Worm (Caenorhabditis elegans) whole organism, young adult: ENCODE results near the gene srh-243.

Source experiments
- ZK185.1 ChIP-seq: sonication (generic microtip); optimal IDR thresholded peaks from 2 replicates; lab custom pipeline; 2016; ENCODE audit warnings: mild to moderate bottlenecking, missing genetic modification characterization, missing compliant biosample characterization; ENCODE audit not compliant: poor library complexity, severe bottlenecking
- xnd-1 ChIP-seq: sonication (generic microtip); optimal IDR thresholded peaks from 2 replicates; lab custom pipeline; 2016; ENCODE audit warnings: missing genotype, missing genetic modification reagents, missing genetic modification characterization, missing compliant biosample characterization

DNA sequence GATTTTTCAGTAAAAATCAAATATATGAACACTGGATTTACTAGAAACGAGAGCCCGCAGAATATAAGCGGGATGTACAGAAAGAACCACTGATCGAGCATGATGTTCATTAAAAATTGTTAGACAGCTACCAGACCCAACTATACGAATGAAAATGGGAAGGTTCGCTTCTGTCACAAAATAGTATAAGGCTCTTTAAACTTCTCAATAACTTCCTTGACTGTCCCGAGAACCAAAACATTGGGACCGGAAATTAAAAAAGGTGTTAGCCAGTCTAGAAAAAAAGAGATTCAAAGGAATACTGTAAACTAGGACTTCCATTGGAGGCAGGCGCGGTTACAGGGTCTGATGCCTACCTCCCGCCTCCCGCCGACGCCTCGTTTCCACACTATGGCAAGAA is 12.4 kb upstream of the srh-243 start, which contains the start of gene srj-55:
- TF ChIP-seq xnd-1 (no peak), ZK185.1 (tag; lab: Kevin White, UChicago) (no peak)
